Fruit fly (Drosophila melanogaster): ENCODE measurements around the gene Idgf3.

- no peak for TF ChIP-seq CG33017 (tag; optimal IDR thresholded peaks at IDR 0.05)
- TF ChIP-seq kay (GFP tag; ENCODE audit: borderline replicate concordance): no peak
- TF ChIP-seq tj (GFP tag; optimal IDR thresholded peaks at IDR 0.05): no peak
- TF ChIP-seq CG12768 (GFP tag; optimal IDR thresholded peaks at IDR 0.05): no peak
- TF ChIP-seq CG5204 (GFP tag; optimal IDR thresholded peaks at IDR 0.05): no peak
- TF ChIP-seq CG11617 (GFP tag; optimal IDR thresholded peaks at IDR 0.05): no peak
- TF ChIP-seq Mnt (GFP tag; optimal IDR thresholded peaks at IDR 0.05): no peak
- no peak for TF ChIP-seq pad (GFP tag; optimal IDR thresholded peaks at IDR 0.05)
- TF ChIP-seq cic (GFP tag; optimal IDR thresholded peaks at IDR 0.05): no peak
- no peak for TF ChIP-seq CG7045 (GFP tag; optimal IDR thresholded peaks at IDR 0.05)
Observed at dm6 chr2L:16487571-16488276, 37.0 kb downstream of the Idgf3 start, which contains the start of gene Nepl8.
